Fruit fly (Drosophila melanogaster) whole organism, prepupa: ENCODE measurements around the gene Vago.

Experiments
- CG16779 ChIP-seq: fragments of 200-800 bp; sonication (Bioruptor generic); optimal IDR thresholded peaks from 3 replicates; lab custom pipeline; 2017; ENCODE audit warnings: missing biosample characterization, mild to moderate bottlenecking, missing genetic modification characterization
- Eip78C ChIP-seq: fragments of 200-800 bp; sonication (Bioruptor generic); peaks from one replicate; lab custom pipeline; 2016; ENCODE audit warnings: missing biosample characterization, missing genetic modification characterization
- Eip93F ChIP-seq: fragments of 200-800 bp; sonication (Bioruptor generic); optimal IDR thresholded peaks from 2 replicates; lab custom pipeline; 2016; ENCODE audit warnings: missing biosample characterization, mild to moderate bottlenecking, missing genetic modification characterization
- Sox14 ChIP-seq: fragments of 200-800 bp; sonication (Bioruptor generic); optimal IDR thresholded peaks from 3 replicates; lab custom pipeline; 2016; ENCODE audit warnings: missing biosample characterization, missing genetic modification characterization
- Sox15 ChIP-seq: fragments of 200-800 bp; sonication (Bioruptor generic); optimal IDR thresholded peaks from 3 replicates; lab custom pipeline; 2016; ENCODE audit warnings: missing biosample characterization, missing genetic modification characterization
- achi ChIP-seq: fragments of 200-800 bp; sonication (Bioruptor generic); optimal IDR thresholded peaks from 3 replicates; lab custom pipeline; 2016; ENCODE audit warnings: missing biosample characterization, missing genetic modification characterization
- esn ChIP-seq: fragments of 200-800 bp; sonication (Bioruptor generic); optimal IDR thresholded peaks from 2 replicates; lab custom pipeline; 2016; ENCODE audit warnings: missing biosample characterization, mild to moderate bottlenecking, missing genetic modification characterization, moderate library complexity
- spab ChIP-seq: fragments of 200-800 bp; sonication (Bioruptor generic); optimal IDR thresholded peaks from 2 replicates; lab custom pipeline; 2017; ENCODE audit warnings: missing biosample characterization, mild to moderate bottlenecking, missing genetic modification characterization, missing genetic modification reagents

Vago gene

DNA sequence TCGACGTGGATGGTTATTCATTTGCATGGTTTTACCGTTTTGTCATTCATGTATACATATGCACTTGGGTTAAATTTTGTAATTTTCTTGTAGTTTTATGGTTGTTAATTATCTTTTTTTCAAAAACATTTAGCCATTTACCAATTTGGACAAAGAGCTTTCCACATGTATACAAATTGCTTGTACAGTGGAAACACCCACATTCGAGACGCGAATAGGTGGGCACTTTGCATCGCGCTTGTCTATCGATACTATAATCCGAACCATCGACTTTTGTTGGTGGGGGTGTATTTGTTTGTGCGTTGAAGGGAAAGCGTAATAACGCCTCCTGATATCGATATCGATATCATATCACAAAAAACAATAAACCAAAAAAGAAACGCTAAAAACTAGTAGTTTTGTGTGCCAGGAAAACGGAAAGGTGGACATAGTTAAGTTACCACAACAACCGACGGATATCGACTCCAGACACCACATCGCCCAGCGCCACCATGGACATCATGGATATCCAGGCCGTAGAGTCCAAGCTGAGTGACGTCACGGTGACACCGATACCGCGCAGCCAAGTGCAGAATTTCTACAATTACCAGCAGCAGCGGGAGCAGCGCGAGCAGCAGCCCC is 48.6 kb downstream of the Vago start, which contains the start of gene CDK2AP1 (continued):
- TF ChIP-seq Sox15 (GFP tag; lab: Kevin White, UChicago) (no peak), Eip93F (no peak), CG16779 (tag; lab: Kevin White, UChicago) (no peak), Eip78C (GFP tag; lab: Kevin White, UChicago) (no peak), spab (GFP tag; lab: Kevin White, UChicago) (no peak), Sox14 (GFP tag; lab: Kevin White, UChicago) (peak; percentile 54), achi (GFP tag; lab: Kevin White, UChicago) (no peak), esn (GFP tag; lab: Kevin White, UChicago) (no peak)
- TF ChIP-seq, all 60 proteins: peak for 13
